Worm (Caenorhabditis elegans) whole organism, late embryonic: ENCODE results near the gene E02H1.1.

Experiments
- C38D4.7 ChIP-seq: fragments of 200-800 bp; sonication (Bioruptor generic); optimal IDR thresholded peaks from 2 replicates; lab custom pipeline; 2018; ENCODE audit warnings: mild to moderate bottlenecking, missing genetic modification characterization, moderate library complexity, missing compliant biosample characterization
- K02D7.2 ChIP-seq: sonication (generic microtip); optimal IDR thresholded peaks from 2 replicates; lab custom pipeline; 2017; ENCODE audit warnings: mild to moderate bottlenecking, missing genetic modification characterization, missing compliant biosample characterization
- K09A11.1 ChIP-seq: sonication (generic microtip); optimal IDR thresholded peaks from 2 replicates; lab custom pipeline; 2017; ENCODE audit warnings: antibody characterized with exemption, mild to moderate bottlenecking, missing genetic modification characterization, missing compliant biosample characterization; ENCODE audit not compliant: insufficient read depth
- T23F11.4 ChIP-seq: fragments of 200-800 bp; sonication (Bioruptor generic); optimal IDR thresholded peaks from 2 replicates; lab custom pipeline; 2018; ENCODE audit warnings: mild to moderate bottlenecking, missing genetic modification characterization, missing compliant biosample characterization
- Y22D7AL.16 ChIP-seq: sonication (generic microtip); optimal IDR thresholded peaks from 2 replicates; lab custom pipeline; 2016; ENCODE audit warnings: missing genetic modification characterization, missing compliant biosample characterization
- ceh-14 ChIP-seq: sonication (generic microtip); optimal IDR thresholded peaks from 2 replicates; lab custom pipeline; 2016; ENCODE audit warnings: missing genotype, missing genetic modification characterization, missing compliant biosample characterization
- ceh-18 ChIP-seq: sonication (generic microtip); optimal IDR thresholded peaks from 2 replicates; lab custom pipeline; 2016; ENCODE audit warnings: missing genetic modification characterization, missing compliant biosample characterization
- ceh-2 ChIP-seq: sonication (generic microtip); optimal IDR thresholded peaks from 2 replicates; lab custom pipeline; 2016; ENCODE audit warnings: missing genotype, missing genetic modification characterization, missing compliant biosample characterization
- ceh-31 ChIP-seq: sonication (generic microtip); optimal IDR thresholded peaks from 2 replicates; lab custom pipeline; 2016; ENCODE audit warnings: missing genetic modification characterization, missing compliant biosample characterization
- ceh-34 ChIP-seq: sonication (generic microtip); optimal IDR thresholded peaks from 2 replicates; lab custom pipeline; 2016; ENCODE audit warnings: mild to moderate bottlenecking, missing genetic modification characterization, missing compliant biosample characterization
- ceh-45 ChIP-seq: fragments of 200-800 bp; sonication (Bioruptor generic); IDR thresholded peaks from 2 replicates; pipeline ENCODE4 v1.3.6; 2022; ENCODE audit warnings: missing genetic modification reagents, missing genetic modification characterization, missing compliant biosample characterization
- ceh-48 ChIP-seq: sonication (generic microtip); optimal IDR thresholded peaks from 2 replicates; lab custom pipeline; 2016; ENCODE audit warnings: missing genetic modification characterization, inconsistent platforms, missing compliant biosample characterization
- che-1 ChIP-seq: sonication (generic microtip); optimal IDR thresholded peaks from 2 replicates; lab custom pipeline; 2016; ENCODE audit warnings: mild to moderate bottlenecking, missing genetic modification characterization, missing compliant biosample characterization
- dmd-4 ChIP-seq: sonication (generic microtip); optimal IDR thresholded peaks from 2 replicates; lab custom pipeline; 2016; ENCODE audit warnings: borderline replicate concordance, missing genetic modification characterization, missing compliant biosample characterization
- elt-4 ChIP-seq: sonication (generic microtip); optimal IDR thresholded peaks from 2 replicates; lab custom pipeline; 2016; ENCODE audit warnings: missing genetic modification characterization, missing compliant biosample characterization
- ets-4 ChIP-seq: sonication (generic microtip); optimal IDR thresholded peaks from 2 replicates; lab custom pipeline; 2016; ENCODE audit warnings: missing genetic modification characterization, missing compliant biosample characterization
- eyg-1 ChIP-seq: sonication (generic microtip); optimal IDR thresholded peaks from 2 replicates; lab custom pipeline; 2016; ENCODE audit warnings: missing genotype, missing genetic modification characterization, missing compliant biosample characterization
- fax-1 ChIP-seq: sonication (generic microtip); optimal IDR thresholded peaks from 2 replicates; lab custom pipeline; 2016; ENCODE audit warnings: missing genotype, missing genetic modification characterization, missing compliant biosample characterization
- fkh-10 ChIP-seq: fragments of 150-350 bp; optimal IDR thresholded peaks from 2 replicates; lab custom pipeline; 2014; ENCODE audit warnings: missing biosample characterization, missing genetic modification reagents, missing genetic modification characterization
- fkh-6 ChIP-seq: sonication (generic microtip); optimal IDR thresholded peaks from 2 replicates; lab custom pipeline; 2016; ENCODE audit warnings: missing genetic modification characterization, missing compliant biosample characterization
- gmeb-2 ChIP-seq: sonication (generic microtip); optimal IDR thresholded peaks from 2 replicates; lab custom pipeline; 2016; ENCODE audit warnings: missing genetic modification characterization, inconsistent platforms, missing compliant biosample characterization
- hlh-6 ChIP-seq: sonication (generic microtip); optimal IDR thresholded peaks from 2 replicates; lab custom pipeline; 2016; ENCODE audit warnings: missing genotype, missing genetic modification characterization, missing compliant biosample characterization
- mec-3 ChIP-seq: sonication (generic microtip); optimal IDR thresholded peaks from 2 replicates; lab custom pipeline; 2016; ENCODE audit warnings: borderline replicate concordance, missing genetic modification characterization, missing compliant biosample characterization
- nhr-11 ChIP-seq: fragments of 150-350 bp; optimal IDR thresholded peaks from 2 replicates; lab custom pipeline; 2014; ENCODE audit warnings: missing biosample characterization, missing genetic modification characterization
- npax-4 ChIP-seq: sonication (generic microtip); optimal IDR thresholded peaks from 2 replicates; lab custom pipeline; 2016; ENCODE audit warnings: missing genetic modification characterization, missing compliant biosample characterization
- pag-3 ChIP-seq: sonication (generic microtip); optimal IDR thresholded peaks from 2 replicates; lab custom pipeline; 2016; ENCODE audit warnings: missing compliant biosample characterization, missing genetic modification characterization, borderline replicate concordance
- pat-9 ChIP-seq: fragments of 200-800 bp; sonication (Bioruptor generic); optimal IDR thresholded peaks from 2 replicates; lab custom pipeline; 2018; ENCODE audit warnings: mild to moderate bottlenecking, missing genetic modification characterization, moderate library complexity, missing compliant biosample characterization
- pax-1 ChIP-seq: fragments of 150-350 bp; optimal IDR thresholded peaks from 2 replicates; lab custom pipeline; 2014; ENCODE audit warnings: missing biosample characterization, missing genetic modification characterization
- pqm-1 ChIP-seq: sonication (generic microtip); optimal IDR thresholded peaks from 2 replicates; lab custom pipeline; 2016; ENCODE audit warnings: missing genetic modification characterization, missing compliant biosample characterization
- rnt-1 ChIP-seq: sonication (generic microtip); optimal IDR thresholded peaks from 2 replicates; lab custom pipeline; 2016; ENCODE audit warnings: missing genetic modification characterization, missing compliant biosample characterization
- sox-2 ChIP-seq: fragments of 200-800 bp; sonication (Bioruptor generic); IDR thresholded peaks from 2 replicates; pipeline ENCODE4 v1.3.6; 2022; ENCODE audit warnings: missing genetic modification reagents, missing genetic modification characterization, missing compliant biosample characterization
- sox-4 ChIP-seq: sonication (generic microtip); optimal IDR thresholded peaks from 2 replicates; lab custom pipeline; 2017; ENCODE audit warnings: mild to moderate bottlenecking, missing genetic modification characterization, inconsistent platforms, missing compliant biosample characterization
- syd-9 ChIP-seq: sonication (generic microtip); optimal IDR thresholded peaks from 2 replicates; lab custom pipeline; 2016; ENCODE audit warnings: mild to moderate bottlenecking, missing genetic modification characterization, moderate library complexity, missing compliant biosample characterization
- ttx-3 ChIP-seq: sonication (generic microtip); optimal IDR thresholded peaks from 2 replicates; lab custom pipeline; 2016; ENCODE audit warnings: missing genetic modification reagents, missing genetic modification characterization, missing compliant biosample characterization
- unc-42 ChIP-seq: sonication (generic microtip); optimal IDR thresholded peaks from 2 replicates; lab custom pipeline; 2016; ENCODE audit warnings: missing genotype, missing genetic modification characterization, missing compliant biosample characterization
- unc-86 ChIP-seq: sonication (generic microtip); optimal IDR thresholded peaks from 2 replicates; lab custom pipeline; 2016; ENCODE audit warnings: missing genetic modification characterization, missing compliant biosample characterization
- ztf-16 ChIP-seq: sonication (generic microtip); optimal IDR thresholded peaks from 2 replicates; lab custom pipeline; 2017; ENCODE audit warnings: missing genetic modification characterization, missing compliant biosample characterization

Gene E02H1.1

ce11 chrII:9607137-9607536, 16.2 kb upstream of the E02H1.1 start:
- TF ChIP-seq ets-4 (tag; lab: Kevin White, UChicago) (no peak), T23F11.4 (GFP tag; lab: Kevin White, UChicago) (no peak), syd-9 (tag; lab: Kevin White, UChicago) (no peak), pqm-1 (tag; lab: Kevin White, UChicago) (no peak), sox-4 (no peak), ttx-3 (tag; lab: Kevin White, UChicago) (no peak), ztf-16 (no peak), K09A11.1 (tag; lab: Kevin White, UChicago) (no peak), rnt-1 (tag; lab: Kevin White, UChicago) (no peak), fkh-6 (tag; lab: Kevin White, UChicago) (no peak), ceh-2 (tag; lab: Kevin White, UChicago) (no peak), pag-3 (tag; lab: Kevin White, UChicago) (no peak), Y22D7AL.16 (tag; lab: Kevin White, UChicago) (no peak), fax-1 (tag; lab: Kevin White, UChicago) (no peak), pax-1 (no peak), K02D7.2 (tag; lab: Kevin White, UChicago) (no peak)

- TF ChIP-seq unc-42 (tag; lab: Kevin White, UChicago) (no peak), ceh-48 (tag; lab: Kevin White, UChicago) (no peak), che-1 (tag; lab: Kevin White, UChicago) (no peak), fax-1 (tag; lab: Kevin White, UChicago) (no peak), C38D4.7 (GFP tag; lab: Kevin White, UChicago) (no peak)
Measured at ce11 chrII:9606485-9607036, 15.6 kb upstream of the E02H1.1 start.

ce11 chrII:9605954-9606353, 15.0 kb upstream of the E02H1.1 start:
- TF ChIP-seq eyg-1: no peak
- TF ChIP-seq T23F11.4 (GFP tag; lab: Kevin White, UChicago): no peak
- no peak for TF ChIP-seq elt-4
- TF ChIP-seq C38D4.7 (GFP tag; lab: Kevin White, UChicago): no peak
- no peak for TF ChIP-seq ceh-34
- no peak for TF ChIP-seq K09A11.1 (tag; lab: Kevin White, UChicago)
- no peak for TF ChIP-seq syd-9 (tag; lab: Kevin White, UChicago)
- TF ChIP-seq sox-2 (GFP tag; lab: Robert Waterston, UW): no peak
- TF ChIP-seq K02D7.2 (tag; lab: Kevin White, UChicago): no peak
- TF ChIP-seq ets-4 (tag; lab: Kevin White, UChicago): no peak

ce11 chrII:9605336-9605735, 14.4 kb upstream of the E02H1.1 start, which contains the start of gene nhr-19:
TSS of gene nhr-19 (minus strand) at chrII:9605526.
- TF ChIP-seq npax-4 (tag; lab: Kevin White, UChicago): no peak
- TF ChIP-seq ttx-3 (tag; lab: Kevin White, UChicago): no peak
- TF ChIP-seq fkh-6 (tag; lab: Kevin White, UChicago): no peak
- no peak for TF ChIP-seq ceh-14 (tag; lab: Kevin White, UChicago)
- TF ChIP-seq ceh-18: no peak
- no peak for TF ChIP-seq nhr-11 (tag; lab: Kevin White, UChicago)

ce11 chrII:9604685-9605084, 13.7 kb upstream of the E02H1.1 start:
- TF ChIP-seq unc-86 (tag; lab: Kevin White, UChicago) (no peak), fkh-6 (tag; lab: Kevin White, UChicago) (no peak), ceh-31 (tag; lab: Kevin White, UChicago) (no peak), pag-3 (tag; lab: Kevin White, UChicago) (no peak), K09A11.1 (tag; lab: Kevin White, UChicago) (no peak), hlh-6 (tag; lab: Kevin White, UChicago) (no peak), unc-42 (tag; lab: Kevin White, UChicago) (no peak), ceh-45 (GFP tag; lab: Robert Waterston, UW) (no peak), fkh-10 (GFP tag; lab: Kevin White, UChicago) (no peak), ceh-48 (tag; lab: Kevin White, UChicago) (no peak), syd-9 (tag; lab: Kevin White, UChicago) (no peak), gmeb-2 (tag; lab: Kevin White, UChicago) (no peak), mec-3 (tag; lab: Kevin White, UChicago) (no peak), pat-9 (no peak), dmd-4 (tag; lab: Kevin White, UChicago) (no peak), che-1 (tag; lab: Kevin White, UChicago) (no peak)
